Worm (Caenorhabditis elegans): ENCODE data around the gene T24H10.5.
A peak's percentile ranks its signal among the peaks of the same experiment; 100 is the strongest.

DNA sequence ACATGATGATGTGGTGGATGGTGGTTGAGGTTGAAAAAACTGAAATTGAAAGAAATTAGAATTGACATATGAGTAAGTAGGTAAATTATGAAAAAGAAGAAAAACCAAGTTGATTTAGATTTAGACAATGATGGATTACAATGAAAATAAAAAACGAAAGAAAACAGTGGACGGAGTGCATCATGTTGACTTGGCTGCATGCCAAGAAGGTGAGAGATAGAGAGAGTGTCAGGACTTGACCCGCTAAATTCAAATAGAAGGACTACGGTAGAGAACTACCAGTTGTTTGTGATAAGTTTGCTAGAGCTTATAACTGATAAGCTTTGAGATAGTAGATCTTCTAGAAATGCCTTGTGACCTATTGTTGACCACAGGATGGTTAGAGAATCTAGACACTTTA is 39.8 kb upstream of the T24H10.5 start, which contains the start of gene T24B8.3:
- TF ChIP-seq snpc-4 (tag; optimal IDR thresholded peaks at IDR 0.05), result no peak
- TF ChIP-seq zag-1 (tag; optimal IDR thresholded peaks at IDR 0.05), result no peak
- no peak for TF ChIP-seq pqm-1 (tag; optimal IDR thresholded peaks at IDR 0.05)
- TF ChIP-seq fos-1 (tag; optimal IDR thresholded peaks at IDR 0.05), result no peak
- no peak for TF ChIP-seq sup-37 (GFP tag; optimal IDR thresholded peaks at IDR 0.05)
- TF ChIP-seq ceh-82 (tag; optimal IDR thresholded peaks at IDR 0.05), result no peak
- peak; percentile 49 for TF ChIP-seq blmp-1 (tag; optimal IDR thresholded peaks at IDR 0.05)
- TF ChIP-seq nhr-77 (tag; optimal IDR thresholded peaks at IDR 0.05), result no peak

Measured in whole organism, L1 larva.